Worm (Caenorhabditis elegans) whole organism, late embryonic: ENCODE results near the gene C17H11.1.

Source experiments
- Y22D7AL.16 ChIP-seq: sonication (generic microtip); optimal IDR thresholded peaks from 2 replicates; lab custom pipeline; 2016; ENCODE audit warnings: missing genetic modification characterization, missing compliant biosample characterization
- ceh-2 ChIP-seq: sonication (generic microtip); optimal IDR thresholded peaks from 2 replicates; lab custom pipeline; 2016; ENCODE audit warnings: missing genotype, missing genetic modification characterization, missing compliant biosample characterization
- fkh-10 ChIP-seq: fragments of 150-350 bp; optimal IDR thresholded peaks from 2 replicates; lab custom pipeline; 2014; ENCODE audit warnings: missing biosample characterization, missing genetic modification reagents, missing genetic modification characterization
- hlh-13 ChIP-seq: fragments of 200-800 bp; sonication (Bioruptor generic); optimal IDR thresholded peaks from 2 replicates; lab custom pipeline; 2018; ENCODE audit warnings: mild to moderate bottlenecking, missing genetic modification characterization, missing compliant biosample characterization
- hlh-30 ChIP-seq: sonication (generic microtip); optimal IDR thresholded peaks from 2 replicates; lab custom pipeline; 2017; ENCODE audit warnings: antibody characterized with exemption, missing genetic modification characterization, missing compliant biosample characterization; ENCODE audit not compliant: insufficient read depth
- sdc-2 ChIP-seq: sonication (generic microtip); optimal IDR thresholded peaks from 2 replicates; lab custom pipeline; 2016; ENCODE audit warnings: missing genotype, missing genetic modification characterization, missing compliant biosample characterization
- sox-2 ChIP-seq: fragments of 200-800 bp; sonication (Bioruptor generic); IDR thresholded peaks from 2 replicates; pipeline ENCODE4 v1.3.6; 2022; ENCODE audit warnings: missing genetic modification reagents, missing genetic modification characterization, missing compliant biosample characterization
- zip-5 ChIP-seq: sonication (generic microtip); optimal IDR thresholded peaks from 2 replicates; lab custom pipeline; 2016; ENCODE audit warnings: missing genetic modification characterization, missing compliant biosample characterization

DNA sequence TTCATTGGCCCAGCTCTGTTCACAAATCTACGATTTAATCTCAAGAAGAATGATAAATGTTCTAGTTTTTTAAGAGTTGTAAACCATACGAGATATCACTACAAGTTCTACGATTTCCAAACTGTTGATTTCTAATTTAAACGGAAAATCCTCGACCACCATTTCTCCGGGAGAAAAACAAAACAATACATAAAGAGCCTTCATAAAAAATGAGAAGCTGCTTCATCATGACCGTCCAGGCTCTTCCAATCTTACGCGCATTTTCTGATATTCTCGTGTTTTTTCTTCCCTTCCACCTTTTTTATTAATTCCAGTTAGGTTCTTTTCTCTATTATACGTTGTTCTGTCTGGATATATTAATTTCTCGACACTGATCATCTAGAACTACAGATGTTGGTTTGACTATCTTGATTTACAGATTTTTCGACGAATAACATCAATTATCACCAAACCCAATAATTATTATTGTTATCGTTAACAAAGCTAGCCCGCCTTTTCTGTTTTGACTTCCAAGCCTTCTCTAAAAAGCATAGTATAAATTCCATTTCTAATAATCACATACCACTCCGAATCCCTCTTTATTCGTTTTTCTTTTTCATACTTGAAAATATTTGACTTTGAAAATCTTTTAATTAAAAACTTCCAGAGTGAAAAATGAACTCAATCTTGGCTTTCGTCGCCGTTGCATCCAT lies 40.9 kb downstream of the C17H11.1 start, which contains the start of gene C47D2.1:
- TF ChIP-seq Y22D7AL.16 (tag; lab: Kevin White, UChicago) (no peak), hlh-13 (GFP tag; lab: Kevin White, UChicago) (no peak), fkh-10 (no peak), zip-5 (tag; lab: Kevin White, UChicago) (no peak), sdc-2 (tag; lab: Kevin White, UChicago) (no peak), hlh-30 (no peak), sox-2 (GFP tag; lab: Robert Waterston, UW) (no peak), ceh-2 (tag; lab: Kevin White, UChicago) (no peak)
